Worm (Caenorhabditis elegans) whole organism, L2 larva: ENCODE data around the gene sre-4.

Source experiments
- R02D3.7 ChIP-seq: fragments of 150-350 bp; optimal IDR thresholded peaks from 2 replicates; lab custom pipeline; 2014; ENCODE audit warnings: missing biosample characterization, missing genetic modification characterization
- aly-2 ChIP-seq: fragments of 150-350 bp; optimal IDR thresholded peaks from 2 replicates; lab custom pipeline; 2014; ENCODE audit warnings: missing biosample characterization, missing genetic modification characterization
- ceh-82 ChIP-seq: fragments of 150-350 bp; optimal IDR thresholded peaks from 2 replicates; lab custom pipeline; 2014; ENCODE audit warnings: missing biosample characterization, missing genetic modification characterization
- dmd-4 ChIP-seq: sonication (generic microtip); optimal IDR thresholded peaks from 2 replicates; lab custom pipeline; 2017; ENCODE audit warnings: missing biosample characterization, missing genetic modification characterization
- egl-27 ChIP-seq: sonication (generic microtip); optimal IDR thresholded peaks from 3 replicates; lab custom pipeline; 2017; ENCODE audit warnings: missing biosample characterization, missing genetic modification reagents, missing genetic modification characterization
- elt-3 ChIP-seq: sonication (generic microtip); optimal IDR thresholded peaks from 2 replicates; lab custom pipeline; 2017; ENCODE audit warnings: missing biosample characterization, missing genetic modification characterization
- fos-1 ChIP-seq: fragments of 150-350 bp; optimal IDR thresholded peaks from 2 replicates; lab custom pipeline; 2014; ENCODE audit warnings: missing biosample characterization, missing genetic modification characterization
- nhr-237 ChIP-seq: fragments of 150-350 bp; optimal IDR thresholded peaks from 2 replicates; lab custom pipeline; 2014; ENCODE audit warnings: missing biosample characterization, missing genetic modification characterization
- peb-1 ChIP-seq: fragments of 150-350 bp; optimal IDR thresholded peaks from 2 replicates; lab custom pipeline; 2014; ENCODE audit warnings: missing biosample characterization, missing genetic modification characterization
- sem-4 ChIP-seq: fragments of 150-350 bp; optimal IDR thresholded peaks from 2 replicates; lab custom pipeline; 2014; ENCODE audit warnings: missing biosample characterization, missing genetic modification reagents, missing genetic modification characterization
- unc-39 ChIP-seq: fragments of 150-350 bp; optimal IDR thresholded peaks from 2 replicates; lab custom pipeline; 2014; ENCODE audit warnings: missing biosample characterization, missing genetic modification characterization
- unc-62 ChIP-seq: fragments of 150-350 bp; optimal IDR thresholded peaks from 2 replicates; lab custom pipeline; 2014; ENCODE audit warnings: missing biosample characterization, missing genetic modification reagents, missing genetic modification characterization
- ztf-4 ChIP-seq: fragments of 150-350 bp; optimal IDR thresholded peaks from 2 replicates; lab custom pipeline; 2014; ENCODE audit warnings: missing biosample characterization, missing genetic modification characterization

DNA sequence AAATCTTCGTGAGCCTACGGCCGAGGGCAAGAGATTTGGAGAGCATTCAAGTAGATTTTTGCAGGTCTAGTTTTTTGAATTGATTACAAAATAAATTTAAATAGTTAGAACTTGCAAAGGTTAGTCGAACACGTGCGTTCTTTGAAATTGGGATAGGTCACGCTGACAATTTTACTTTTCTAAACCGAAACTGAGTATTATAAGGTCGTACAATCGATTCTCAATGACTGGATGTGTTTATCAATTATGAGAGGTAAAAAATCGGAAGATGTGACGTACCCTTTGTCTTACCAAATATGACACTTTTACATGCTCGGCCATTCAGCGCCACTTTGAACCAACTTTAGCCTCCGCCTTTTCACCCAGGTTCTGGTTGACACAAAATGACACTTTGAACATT, 37.8 kb downstream of the sre-4 start, which contains the start of gene C28D4.5:
- TF ChIP-seq nhr-237, result no peak
- no peak for TF ChIP-seq aly-2
- TF ChIP-seq R02D3.7 (tag; lab: Kevin White, UChicago), result no peak
- TF ChIP-seq elt-3 (tag; lab: Kevin White, UChicago), result no peak
- TF ChIP-seq sem-4 (tag; lab: Kevin White, UChicago), result no peak
- TF ChIP-seq dmd-4, result no peak
- TF ChIP-seq unc-62 (GFP tag; lab: Kevin White, UChicago), result no peak
- no peak for TF ChIP-seq peb-1
- TF ChIP-seq ztf-4 (tag; lab: Kevin White, UChicago), result no peak
- no peak for TF ChIP-seq egl-27 (tag; lab: Kevin White, UChicago)
- TF ChIP-seq fos-1 (tag; lab: Kevin White, UChicago), result no peak
- TF ChIP-seq unc-39 (tag; lab: Kevin White, UChicago), result no peak
- TF ChIP-seq ceh-82 (tag; lab: Kevin White, UChicago), result no peak
